Worm (Caenorhabditis elegans) whole organism, young adult: ENCODE results near the gene R02F2.9.

Experiments used
- F10E7.11 ChIP-seq: sonication (generic microtip); optimal IDR thresholded peaks from 2 replicates; lab custom pipeline; 2017; ENCODE audit warnings: mild to moderate bottlenecking, missing genetic modification characterization, moderate library complexity, missing compliant biosample characterization
- F33H1.4 ChIP-seq: fragments of 200-800 bp; sonication (Bioruptor generic); IDR thresholded peaks from 2 replicates; pipeline ENCODE4 v1.3.6; 2022; ENCODE audit warnings: missing genetic modification reagents, missing genetic modification characterization, missing compliant biosample characterization
- F37B4.10 ChIP-seq: fragments of 200-800 bp; sonication (Bioruptor generic); IDR thresholded peaks from 2 replicates; pipeline ENCODE4 v1.3.6; 2022; ENCODE audit warnings: missing genetic modification characterization, missing compliant biosample characterization
- K11D2.4 ChIP-seq: fragments of 200-800 bp; sonication (Bioruptor generic); IDR thresholded peaks from 2 replicates; pipeline ENCODE4 v1.3.6; 2022; ENCODE audit warnings: missing genetic modification reagents, missing genetic modification characterization, missing compliant biosample characterization
- bed-1 ChIP-seq: fragments of 200-800 bp; sonication (Bioruptor generic); IDR thresholded peaks from 2 replicates; pipeline ENCODE4 v1.3.6; 2022; ENCODE audit warnings: missing genetic modification reagents, missing genetic modification characterization, missing compliant biosample characterization
- cebp-1 ChIP-seq, 2 experiments: fragments of 200-800 bp in 1 of 2; sonication (Bioruptor generic) in 1 of 2; sonication (generic microtip) in 1 of 2; IDR thresholded peaks in 1 of 2; optimal IDR thresholded peaks in 1 of 2; 2 replicates each; pipeline versions ENCODE4 v1.3.6 to Lab custom; 2017 to 2022; ENCODE audit warnings: missing compliant biosample characterization in 2 of 2, missing genetic modification characterization in 2 of 2, mild to moderate bottlenecking in 1 of 2, missing genetic modification reagents in 1 of 2, moderate library complexity in 1 of 2
- ets-4 ChIP-seq: fragments of 200-800 bp; sonication (Bioruptor generic); optimal IDR thresholded peaks from 2 replicates; lab custom pipeline; 2018; ENCODE audit warnings: mild to moderate bottlenecking, missing genetic modification characterization, missing compliant biosample characterization
- fkh-3 ChIP-seq: sonication (generic microtip); optimal IDR thresholded peaks from 2 replicates; lab custom pipeline; 2016; ENCODE audit warnings: mild to moderate bottlenecking, missing genetic modification characterization, missing compliant biosample characterization
- lin-35 ChIP-seq, 3 experiments: fragments of 150-350 bp in 2 of 3; sonication (generic microtip) in 1 of 3; optimal IDR thresholded peaks; 2 replicates each; lab custom pipeline; 2014 to 2018; ENCODE audit warnings: missing biosample characterization in 3 of 3, missing genetic modification characterization in 3 of 3, missing genetic modification reagents in 3 of 3
- lir-1 ChIP-seq: fragments of 200-800 bp; sonication (Bioruptor generic); conservative IDR thresholded peaks from 2 replicates; pipeline ENCODE4 v1.3.6; 2022; ENCODE audit warnings: missing genetic modification reagents, missing genetic modification characterization, missing compliant biosample characterization
- lsl-1 ChIP-seq: fragments of 200-800 bp; sonication (Bioruptor generic); optimal IDR thresholded peaks from 2 replicates; lab custom pipeline; 2018; ENCODE audit warnings: mild to moderate bottlenecking, missing genetic modification characterization, moderate library complexity, missing compliant biosample characterization
- madf-6 ChIP-seq: fragments of 200-800 bp; sonication (Bioruptor generic); IDR thresholded peaks from 2 replicates; pipeline ENCODE4 v1.3.6; 2022; ENCODE audit warnings: missing genetic modification reagents, missing genetic modification characterization, missing compliant biosample characterization
- madf-8 ChIP-seq: fragments of 200-800 bp; sonication (Bioruptor generic); conservative IDR thresholded peaks from 2 replicates; pipeline ENCODE4 v1.3.6; 2022; ENCODE audit warnings: missing genetic modification reagents, missing genetic modification characterization, missing compliant biosample characterization
- nhr-27 ChIP-seq: fragments of 200-800 bp; sonication (Bioruptor generic); optimal IDR thresholded peaks from 2 replicates; lab custom pipeline; 2018; ENCODE audit warnings: mild to moderate bottlenecking, missing genetic modification characterization, moderate library complexity, missing compliant biosample characterization
- nhr-80 ChIP-seq: sonication (generic microtip); optimal IDR thresholded peaks from 2 replicates; lab custom pipeline; 2016; ENCODE audit warnings: missing genetic modification characterization, missing compliant biosample characterization
- repo-1 ChIP-seq: sonication (generic microtip); optimal IDR thresholded peaks from 2 replicates; lab custom pipeline; 2017; ENCODE audit warnings: mild to moderate bottlenecking, missing genetic modification characterization, missing compliant biosample characterization
- snpc-1.3 ChIP-seq: sonication (generic microtip); optimal IDR thresholded peaks from 2 replicates; lab custom pipeline; 2017; ENCODE audit warnings: missing genetic modification characterization, mild to moderate bottlenecking, missing compliant biosample characterization, antibody characterized with exemption, moderate library complexity, missing genotype, missing genetic modification reagents; ENCODE audit not compliant: insufficient read depth
- xnd-1 ChIP-seq: sonication (generic microtip); optimal IDR thresholded peaks from 2 replicates; lab custom pipeline; 2016; ENCODE audit warnings: missing genotype, missing genetic modification reagents, missing genetic modification characterization, missing compliant biosample characterization
- zfh-2 ChIP-seq: fragments of 200-800 bp; sonication (Bioruptor generic); conservative IDR thresholded peaks from 2 replicates; pipeline ENCODE4 v1.3.6; 2022; ENCODE audit warnings: missing genetic modification reagents, missing genetic modification characterization, missing compliant biosample characterization
- ztf-3 ChIP-seq: fragments of 200-800 bp; sonication (Bioruptor generic); optimal IDR thresholded peaks from 2 replicates; lab custom pipeline; 2018; ENCODE audit warnings: mild to moderate bottlenecking, missing genetic modification characterization, missing compliant biosample characterization

Gene R02F2.9

ce11 chrIII:5543050-5543449 is 44.1 kb downstream of the R02F2.9 start, which contains the start of gene D1044.6:
Gene D1044.6 (minus strand): TSS chrIII:5543177.
- TF ChIP-seq F33H1.4 (GFP tag; lab: Robert Waterston, UW) (peak; percentile 81), xnd-1 (tag; lab: Kevin White, UChicago) (peak; percentile 71), snpc-1.3 (peak; percentile 2), lsl-1 (GFP tag; lab: Kevin White, UChicago) (peak; percentile 79), madf-6 (GFP tag; lab: Robert Waterston, UW) (peak; percentile 78), madf-8 (peak; percentile 49), nhr-80 (peak; percentile 8), F37B4.10 (GFP tag; lab: Robert Waterston, UW) (no peak), fkh-3 (tag; lab: Kevin White, UChicago) (no peak)

- peak; percentile 87 for TF ChIP-seq lsl-1 (GFP tag; lab: Kevin White, UChicago)
- no peak for TF ChIP-seq zfh-2 (GFP tag; lab: Robert Waterston, UW)
- TF ChIP-seq madf-6 (GFP tag; lab: Robert Waterston, UW) = peak; percentile 77
- peak; percentile 44 for TF ChIP-seq madf-8
- no peak for TF ChIP-seq bed-1 (GFP tag; lab: Robert Waterston, UW)
- no peak for TF ChIP-seq nhr-27 (tag; lab: Kevin White, UChicago)
- peak; percentile 27 for TF ChIP-seq xnd-1 (tag; lab: Kevin White, UChicago)
Observed at ce11 chrIII:5543727-5544345, 44.8 kb downstream of the R02F2.9 start, which contains the start of gene D1044.1. Gene D1044.1 (plus strand): TSS chrIII:5544295.

ce11 chrIII:5546309-5546708 is 47.3 kb downstream of the R02F2.9 start:
- TF ChIP-seq lin-35 (GFP tag; optimal IDR thresholded peaks at IDR 0.05; lab: Kevin White, UChicago) (no peak), F10E7.11 (tag; lab: Kevin White, UChicago) (no peak), ztf-3 (GFP tag; lab: Kevin White, UChicago) (no peak), repo-1 (no peak), cebp-1 (GFP tag; IDR thresholded peaks at IDR 0.05; lab: Robert Waterston, UW) (peak; percentile 61; the same call in 1 of the 2 replicates), cebp-1 (tag; optimal IDR thresholded peaks at IDR 0.05; lab: Kevin White, UChicago) (peak; percentile 92), bed-1 (GFP tag; lab: Robert Waterston, UW) (no peak), lir-1 (no peak), K11D2.4 (GFP tag; lab: Robert Waterston, UW) (no peak)

ce11 chrIII:5546730-5547129 is 47.7 kb downstream of the R02F2.9 start, which contains the start of gene F09F7.5:
Gene F09F7.5 (plus strand): TSS chrIII:5546987.
- TF ChIP-seq ets-4 (GFP tag; lab: Kevin White, UChicago) (no peak), nhr-80 (peak; percentile 80)
